Worm (Caenorhabditis elegans): ENCODE data around the gene wrn-1.

The wrn-1 gene

ce11 chrII:6591000-6591399 is 36.2 kb downstream of the wrn-1 start:
- TF ChIP-seq unc-62 (GFP tag; optimal IDR thresholded peaks at IDR 0.05): no peak

ce11 chrII:6592251-6592650 is 37.5 kb downstream of the wrn-1 start, which contains the start of gene C56C10.9:
Gene C56C10.9, minus strand, starts transcription at chrII:6592351.
- TF ChIP-seq unc-62 (GFP tag; optimal IDR thresholded peaks at IDR 0.05): no peak

- no peak for TF ChIP-seq unc-62 (GFP tag; optimal IDR thresholded peaks at IDR 0.05)
Observed at ce11 chrII:6594151-6594550, 39.4 kb downstream of the wrn-1 start, which contains the start of gene aipr-1. Gene aipr-1, minus strand, starts transcription at chrII:6594251.

DNA sequence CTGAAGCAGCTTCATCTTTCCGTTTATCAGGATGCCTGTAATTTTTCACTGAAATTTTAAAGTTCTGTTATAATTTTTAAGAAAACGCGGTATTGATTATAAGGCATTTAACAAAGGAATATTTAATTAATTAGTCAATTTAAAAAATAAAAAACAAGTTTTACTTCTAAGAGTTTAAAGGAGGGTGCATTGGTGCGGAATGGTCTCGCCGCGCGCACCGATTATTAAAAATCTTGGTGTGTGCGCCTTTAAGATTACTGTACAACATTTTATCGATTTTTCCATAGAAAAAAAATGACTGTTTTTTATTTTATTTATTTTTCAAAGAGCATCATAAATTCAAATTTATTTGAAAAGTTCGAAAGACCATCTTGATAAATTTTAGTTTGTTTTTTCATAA is 42.7 kb downstream of the wrn-1 start:
- TF ChIP-seq unc-62 (GFP tag; optimal IDR thresholded peaks at IDR 0.05): no peak

- TF ChIP-seq unc-62 (GFP tag; optimal IDR thresholded peaks at IDR 0.05): no peak
Observed at ce11 chrII:6598050-6598449, 43.3 kb downstream of the wrn-1 start, which contains the start of gene dnj-8. Gene dnj-8, minus strand, starts transcription at chrII:6598080.

ce11 chrII:6600973-6601372 is 46.2 kb downstream of the wrn-1 start, which contains the start of gene vps-33.2:
Gene vps-33.2, plus strand, starts transcription at chrII:6601216.
- TF ChIP-seq unc-62 (GFP tag; optimal IDR thresholded peaks at IDR 0.05): no peak

- no peak for TF ChIP-seq unc-62 (GFP tag; optimal IDR thresholded peaks at IDR 0.05)
Observed at ce11 chrII:6608626-6609025, 53.8 kb downstream of the wrn-1 start.

All from whole organism, dauer.